Fruit fly (Drosophila melanogaster): ENCODE data around the gene fz4.
A peak's percentile ranks its signal among the peaks of the same experiment; 100 is the strongest.

fz4 gene

DNA sequence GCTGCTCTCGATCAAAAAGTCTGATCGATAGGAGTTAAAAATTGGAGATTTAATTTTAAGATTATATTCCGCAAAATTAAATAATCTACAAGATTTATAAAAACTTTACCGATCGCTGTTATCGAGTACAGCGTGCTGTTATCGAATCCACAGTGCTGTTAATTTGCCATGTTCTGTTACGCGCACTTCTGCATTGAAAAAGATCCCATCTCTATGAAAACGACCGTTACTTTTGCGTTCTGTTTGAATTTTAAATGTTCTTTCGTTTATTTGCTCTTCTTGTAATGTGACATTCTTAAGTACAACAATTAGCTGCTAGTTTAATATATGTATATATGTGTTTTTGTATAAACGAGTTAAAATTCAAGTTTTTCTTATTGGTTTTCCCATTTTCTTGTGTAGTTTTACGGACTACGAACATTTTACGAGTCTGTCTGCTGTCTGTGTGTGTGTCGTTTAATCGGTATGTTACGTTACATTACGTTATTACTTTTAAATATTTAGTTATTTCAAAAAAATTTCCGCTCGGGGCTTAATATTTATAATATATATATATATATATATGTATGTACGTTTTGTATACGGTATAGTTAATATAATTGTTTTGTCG is 35.7 kb downstream of the fz4 start:
- no peak for TF ChIP-seq cnc (optimal IDR thresholded peaks at IDR 0.05)
- TF ChIP-seq Clk (GFP tag; optimal IDR thresholded peaks at IDR 0.05) = no peak
- TF ChIP-seq toe (GFP tag; optimal IDR thresholded peaks at IDR 0.05) = no peak
- no peak for TF ChIP-seq tj (GFP tag; optimal IDR thresholded peaks at IDR 0.05)
- no peak for TF ChIP-seq CG7101 (tag; optimal IDR thresholded peaks at IDR 0.05)
- TF ChIP-seq Crg-1 (GFP tag; optimal IDR thresholded peaks at IDR 0.05) = no peak
- TF ChIP-seq kay (GFP tag; ENCODE audit: borderline replicate concordance) = no peak
- TF ChIP-seq cic (GFP tag; optimal IDR thresholded peaks at IDR 0.05) = no peak
- no peak for TF ChIP-seq Hr96 (GFP tag; optimal IDR thresholded peaks at IDR 0.05)
- TF ChIP-seq CG7045 (GFP tag; optimal IDR thresholded peaks at IDR 0.05) = no peak
- no peak for TF ChIP-seq CG33017 (tag; optimal IDR thresholded peaks at IDR 0.05)
- TF ChIP-seq ovo (GFP tag; optimal IDR thresholded peaks at IDR 0.05) = no peak
- no peak for TF ChIP-seq pad (GFP tag; optimal IDR thresholded peaks at IDR 0.05)
- no peak for TF ChIP-seq CG14711 (tag; optimal IDR thresholded peaks at IDR 0.05)
- TF ChIP-seq CG12768 (GFP tag; optimal IDR thresholded peaks at IDR 0.05) = no peak
- TF ChIP-seq bab1 (GFP tag; optimal IDR thresholded peaks at IDR 0.05) = no peak
- TF ChIP-seq CG1620 (GFP tag; optimal IDR thresholded peaks at IDR 0.05) = no peak
- TF ChIP-seq Mnt (GFP tag; optimal IDR thresholded peaks at IDR 0.05) = no peak

DNA sequence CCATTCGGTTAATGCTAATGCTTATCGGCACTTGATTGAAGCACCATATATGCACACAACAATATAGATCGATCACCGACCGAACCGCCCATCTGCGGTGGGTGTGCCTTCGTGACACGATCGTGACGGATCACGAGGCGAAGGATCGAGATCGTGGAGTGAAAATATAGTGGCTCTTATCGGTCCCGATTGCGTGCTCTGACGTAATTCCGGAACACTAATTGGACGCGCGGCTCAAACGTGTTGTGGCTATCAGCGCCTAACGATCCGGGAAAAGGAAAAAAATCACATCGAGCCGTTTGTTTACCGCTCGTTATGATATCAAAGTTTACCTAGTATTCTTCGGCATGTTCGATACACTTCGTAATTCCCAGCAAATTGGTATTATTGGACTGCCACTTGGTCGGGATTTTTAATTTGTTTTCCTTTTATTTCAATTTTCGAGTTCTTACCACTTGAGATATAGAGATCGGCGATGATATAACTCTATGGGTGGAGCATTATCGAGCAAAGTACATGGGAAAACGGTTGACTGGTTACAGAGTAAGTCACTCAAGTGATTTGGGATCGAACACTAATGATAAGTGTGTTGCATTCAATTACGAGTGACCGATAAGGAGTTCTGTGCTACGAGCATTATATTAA is 36.8 kb downstream of the fz4 start:
- TF ChIP-seq cic (GFP tag; optimal IDR thresholded peaks at IDR 0.05) (peak; percentile 52), ovo (GFP tag; optimal IDR thresholded peaks at IDR 0.05) (no peak), Hr96 (GFP tag; optimal IDR thresholded peaks at IDR 0.05) (no peak)

DNA sequence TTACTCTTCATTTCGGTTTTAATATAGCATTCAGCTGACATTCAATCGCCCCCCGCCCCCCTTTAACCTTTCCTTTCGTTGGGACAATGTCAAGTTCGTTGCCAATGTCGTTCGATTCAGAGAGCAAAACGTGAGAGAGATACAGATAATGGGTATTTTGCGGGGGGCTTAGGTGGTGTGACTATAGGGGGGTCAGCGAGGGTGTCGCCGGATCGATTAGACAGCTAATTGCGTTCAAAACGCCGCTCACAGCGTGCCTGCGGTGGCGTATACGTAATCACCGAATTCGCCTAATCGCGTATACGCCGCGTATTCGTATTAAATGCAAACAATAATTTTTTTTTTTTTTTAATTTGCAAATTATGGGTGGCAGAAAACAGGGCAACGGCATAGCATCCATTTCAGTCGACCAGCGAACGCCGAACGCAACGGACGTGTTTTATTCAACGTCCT is 41.1 kb downstream of the fz4 start, which contains the start of gene CG4607:
Gene CG4607 (plus strand): TSS at position 403 of the 453 bp plus-strand sequence.
- no peak for TF ChIP-seq CG14711 (tag; optimal IDR thresholded peaks at IDR 0.05)
- TF ChIP-seq CG1620 (GFP tag; optimal IDR thresholded peaks at IDR 0.05) = peak; percentile 0
- no peak for TF ChIP-seq toe (GFP tag; optimal IDR thresholded peaks at IDR 0.05)
- no peak for TF ChIP-seq cnc (optimal IDR thresholded peaks at IDR 0.05)
- no peak for TF ChIP-seq bab1 (GFP tag; optimal IDR thresholded peaks at IDR 0.05)
- peak; percentile 83 for TF ChIP-seq cic (GFP tag; optimal IDR thresholded peaks at IDR 0.05)
- no peak for TF ChIP-seq ovo (GFP tag; optimal IDR thresholded peaks at IDR 0.05)
- TF ChIP-seq CG7101 (tag; optimal IDR thresholded peaks at IDR 0.05) = peak; percentile 15
- peak; percentile 21 for TF ChIP-seq Hr96 (GFP tag; optimal IDR thresholded peaks at IDR 0.05)
- TF ChIP-seq tj (GFP tag; optimal IDR thresholded peaks at IDR 0.05) = peak; percentile 4
- TF ChIP-seq Clk (GFP tag; optimal IDR thresholded peaks at IDR 0.05) = peak; percentile 1
- peak; percentile 56 for TF ChIP-seq CG12768 (GFP tag; optimal IDR thresholded peaks at IDR 0.05)
- TF ChIP-seq CG33017 (tag; optimal IDR thresholded peaks at IDR 0.05) = no peak
- peak; percentile 12 for TF ChIP-seq CG7045 (GFP tag; optimal IDR thresholded peaks at IDR 0.05)
- peak; percentile 12 for TF ChIP-seq kay (GFP tag; ENCODE audit: borderline replicate concordance)
- TF ChIP-seq CG11617 (GFP tag; optimal IDR thresholded peaks at IDR 0.05) = no peak
- TF ChIP-seq pad (GFP tag; optimal IDR thresholded peaks at IDR 0.05) = peak; percentile 29
- peak; percentile 6 for TF ChIP-seq Crg-1 (GFP tag; optimal IDR thresholded peaks at IDR 0.05)
- peak; percentile 40 for TF ChIP-seq Mnt (GFP tag; optimal IDR thresholded peaks at IDR 0.05)
- peak; percentile 3 for TF ChIP-seq CG5204 (GFP tag; optimal IDR thresholded peaks at IDR 0.05)

DNA sequence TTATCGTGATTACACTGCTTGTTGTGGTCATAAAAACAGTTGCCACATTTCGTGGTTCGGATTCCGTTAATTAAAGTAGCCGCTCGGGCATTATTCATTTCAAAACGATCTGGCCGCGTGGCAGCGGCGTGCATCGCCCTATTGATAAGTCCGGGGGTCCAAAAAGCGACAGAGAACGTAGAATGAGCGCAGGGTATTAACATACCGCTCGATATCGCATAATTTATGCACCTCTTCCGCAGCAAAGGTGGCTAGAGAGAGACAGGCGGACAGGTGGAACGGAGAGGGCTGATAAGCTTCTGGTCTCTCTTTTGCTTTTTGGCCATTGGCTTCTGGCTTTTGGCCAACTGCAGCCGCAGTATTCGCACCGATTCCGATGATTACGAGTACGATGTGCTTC is 42.0 kb downstream of the fz4 start:
- TF ChIP-seq Hr96 (GFP tag; optimal IDR thresholded peaks at IDR 0.05) (peak; percentile 4), CG12768 (GFP tag; optimal IDR thresholded peaks at IDR 0.05) (no peak), CG5204 (GFP tag; optimal IDR thresholded peaks at IDR 0.05) (no peak), Clk (GFP tag; optimal IDR thresholded peaks at IDR 0.05) (no peak), tj (GFP tag; optimal IDR thresholded peaks at IDR 0.05) (no peak), Crg-1 (GFP tag; optimal IDR thresholded peaks at IDR 0.05) (no peak), toe (GFP tag; optimal IDR thresholded peaks at IDR 0.05) (no peak), bab1 (GFP tag; optimal IDR thresholded peaks at IDR 0.05) (no peak), CG1620 (GFP tag; optimal IDR thresholded peaks at IDR 0.05) (no peak), Mnt (GFP tag; optimal IDR thresholded peaks at IDR 0.05) (peak; percentile 6), CG7045 (GFP tag; optimal IDR thresholded peaks at IDR 0.05) (no peak), cnc (optimal IDR thresholded peaks at IDR 0.05) (no peak), ovo (GFP tag; optimal IDR thresholded peaks at IDR 0.05) (no peak), cic (GFP tag; optimal IDR thresholded peaks at IDR 0.05) (no peak), CG11617 (GFP tag; optimal IDR thresholded peaks at IDR 0.05) (no peak), CG7101 (tag; optimal IDR thresholded peaks at IDR 0.05) (no peak), pad (GFP tag; optimal IDR thresholded peaks at IDR 0.05) (no peak)

DNA sequence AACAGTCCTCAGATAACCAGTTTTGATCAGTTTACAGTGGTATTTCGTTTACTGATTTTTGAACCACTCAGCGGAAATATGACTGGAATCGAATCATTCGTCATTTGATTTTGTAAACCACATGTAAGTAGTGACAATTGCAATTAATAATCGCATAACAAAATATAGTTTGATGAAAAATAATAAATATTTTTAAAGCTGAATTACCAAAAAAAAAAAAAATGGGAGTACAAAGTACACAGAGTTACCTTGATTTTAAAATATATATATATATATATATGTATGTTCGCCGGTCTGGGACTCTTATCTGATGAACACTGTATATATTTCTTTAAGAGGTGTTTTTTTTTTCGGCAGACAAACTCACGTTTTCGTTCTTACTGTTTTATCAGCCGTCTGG is 42.9 kb downstream of the fz4 start:
- TF ChIP-seq tj (GFP tag; optimal IDR thresholded peaks at IDR 0.05) = peak; percentile 24
- no peak for TF ChIP-seq CG33017 (tag; optimal IDR thresholded peaks at IDR 0.05)
- TF ChIP-seq Crg-1 (GFP tag; optimal IDR thresholded peaks at IDR 0.05) = no peak
- peak; percentile 9 for TF ChIP-seq kay (GFP tag; ENCODE audit: borderline replicate concordance)

DNA sequence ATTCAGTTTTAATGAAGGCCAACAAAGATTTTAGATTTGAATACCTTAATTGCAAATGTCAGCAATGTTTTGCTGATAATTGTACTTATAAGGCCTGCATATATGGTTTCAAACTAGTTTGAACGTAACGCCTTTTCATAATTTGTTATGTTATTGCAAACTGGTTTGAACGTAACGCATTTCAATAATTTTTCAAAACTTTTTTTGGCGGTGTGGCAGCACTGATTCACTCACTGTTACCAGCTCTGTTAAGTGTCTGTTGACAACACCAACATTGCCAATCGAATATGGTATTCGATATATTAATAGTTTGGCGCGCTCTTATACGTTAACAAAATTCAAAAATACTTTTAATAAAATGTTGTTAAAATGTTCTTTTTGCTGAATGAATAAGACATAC is 43.5 kb downstream of the fz4 start:
- TF ChIP-seq CG33017 (tag; optimal IDR thresholded peaks at IDR 0.05) (no peak), CG7101 (tag; optimal IDR thresholded peaks at IDR 0.05) (no peak), cic (GFP tag; optimal IDR thresholded peaks at IDR 0.05) (no peak), Mnt (GFP tag; optimal IDR thresholded peaks at IDR 0.05) (no peak), tj (GFP tag; optimal IDR thresholded peaks at IDR 0.05) (no peak), CG12768 (GFP tag; optimal IDR thresholded peaks at IDR 0.05) (no peak), Clk (GFP tag; optimal IDR thresholded peaks at IDR 0.05) (no peak), ovo (GFP tag; optimal IDR thresholded peaks at IDR 0.05) (no peak), toe (GFP tag; optimal IDR thresholded peaks at IDR 0.05) (no peak), CG1620 (GFP tag; optimal IDR thresholded peaks at IDR 0.05) (no peak), cnc (optimal IDR thresholded peaks at IDR 0.05) (no peak), CG14711 (tag; optimal IDR thresholded peaks at IDR 0.05) (no peak), CG11617 (GFP tag; optimal IDR thresholded peaks at IDR 0.05) (no peak), pad (GFP tag; optimal IDR thresholded peaks at IDR 0.05) (no peak), kay (GFP tag; ENCODE audit: borderline replicate concordance) (no peak), bab1 (GFP tag; optimal IDR thresholded peaks at IDR 0.05) (no peak), Crg-1 (GFP tag; optimal IDR thresholded peaks at IDR 0.05) (no peak), Hr96 (GFP tag; optimal IDR thresholded peaks at IDR 0.05) (no peak), CG5204 (GFP tag; optimal IDR thresholded peaks at IDR 0.05) (no peak), CG7045 (GFP tag; optimal IDR thresholded peaks at IDR 0.05) (no peak)
